Worm (Caenorhabditis elegans) whole organism, L1 larva: ENCODE data around the gene C25F6.1.

Source experiments
- ceh-82 ChIP-seq, 3 experiments: fragments of 150-350 bp in 1 of 3; sonication (generic microtip) in 2 of 3; optimal IDR thresholded peaks; 2 replicates each; lab custom pipeline; 2014 to 2017; ENCODE audit warnings: missing biosample characterization in 3 of 3, missing genetic modification characterization in 3 of 3
- ceh-90 ChIP-seq: sonication (generic microtip); optimal IDR thresholded peaks from 2 replicates; lab custom pipeline; 2016; ENCODE audit warnings: missing genetic modification characterization, missing compliant biosample characterization
- fkh-8 ChIP-seq: sonication (generic microtip); optimal IDR thresholded peaks from 2 replicates; lab custom pipeline; 2016; ENCODE audit warnings: mild to moderate bottlenecking, missing genetic modification characterization, missing compliant biosample characterization
- hlh-17 ChIP-seq: fragments of 200-800 bp; sonication (Bioruptor generic); optimal IDR thresholded peaks from 2 replicates; lab custom pipeline; 2018; ENCODE audit warnings: missing genetic modification characterization, mild to moderate bottlenecking, missing compliant biosample characterization, moderate library complexity, borderline replicate concordance
- lin-13 ChIP-seq: fragments of 150-350 bp; optimal IDR thresholded peaks from 2 replicates; lab custom pipeline; 2014; ENCODE audit warnings: missing biosample characterization, missing genetic modification reagents, missing genetic modification characterization
- lin-39 ChIP-seq: fragments of 150-350 bp; optimal IDR thresholded peaks from 2 replicates; lab custom pipeline; 2014; ENCODE audit warnings: missing biosample characterization, missing genetic modification reagents, missing genetic modification characterization
- lsy-2 ChIP-seq, 2 experiments: fragments of 150-350 bp; optimal IDR thresholded peaks; 2 replicates each; lab custom pipeline; 2014; ENCODE audit warnings: missing biosample characterization in 2 of 2, missing genetic modification characterization in 2 of 2
- nhr-11 ChIP-seq: fragments of 150-350 bp; optimal IDR thresholded peaks from 2 replicates; lab custom pipeline; 2014; ENCODE audit warnings: missing biosample characterization, missing genetic modification characterization
- nhr-28 ChIP-seq: fragments of 150-350 bp; optimal IDR thresholded peaks from 2 replicates; lab custom pipeline; 2014; ENCODE audit warnings: missing biosample characterization, missing genetic modification characterization
- pqm-1 ChIP-seq: sonication (generic microtip); optimal IDR thresholded peaks from 3 replicates; lab custom pipeline; 2017; ENCODE audit warnings: missing biosample characterization, missing genetic modification characterization
- tlp-1 ChIP-seq: fragments of 150-350 bp; optimal IDR thresholded peaks from 2 replicates; lab custom pipeline; 2014; ENCODE audit warnings: missing biosample characterization, missing genetic modification characterization
- unc-86 ChIP-seq: sonication (generic microtip); optimal IDR thresholded peaks from 2 replicates; lab custom pipeline; 2016; ENCODE audit warnings: missing genetic modification characterization, missing compliant biosample characterization
- zip-4 ChIP-seq: fragments of 200-800 bp; sonication (Bioruptor generic); optimal IDR thresholded peaks from 2 replicates; lab custom pipeline; 2018; ENCODE audit warnings: mild to moderate bottlenecking, missing genetic modification characterization, moderate library complexity, missing compliant biosample characterization

ce11 chrX:5506432-5506977 lies 20.2 kb downstream of the C25F6.1 start:
- TF ChIP-seq nhr-11 (tag; lab: Kevin White, UChicago) = no peak
- TF ChIP-seq nhr-28 (tag; lab: Kevin White, UChicago) = no peak
- no peak for TF ChIP-seq ceh-90 (tag; lab: Kevin White, UChicago)
- TF ChIP-seq zip-4 (GFP tag; lab: Kevin White, UChicago) = no peak
- TF ChIP-seq tlp-1 (tag; lab: Kevin White, UChicago) = no peak
- no peak for TF ChIP-seq lin-39 (tag; lab: Kevin White, UChicago)
- TF ChIP-seq pqm-1 = no peak
- TF ChIP-seq lsy-2 (tag; optimal IDR thresholded peaks at IDR 0.05; lab: Kevin White, UChicago) = no peak
- no peak for TF ChIP-seq unc-86
- TF ChIP-seq ceh-82 (tag; optimal IDR thresholded peaks at IDR 0.05; lab: Kevin White, UChicago) = no peak
- TF ChIP-seq lin-13 (GFP tag; lab: Kevin White, UChicago) = no peak
- TF ChIP-seq hlh-17 (GFP tag; lab: Kevin White, UChicago) = no peak
- no peak for TF ChIP-seq fkh-8 (tag; lab: Kevin White, UChicago)
